Worm (Caenorhabditis elegans): Measurements from ENCODE around the gene Y54G2A.32.

Y54G2A.32 gene

DNA sequence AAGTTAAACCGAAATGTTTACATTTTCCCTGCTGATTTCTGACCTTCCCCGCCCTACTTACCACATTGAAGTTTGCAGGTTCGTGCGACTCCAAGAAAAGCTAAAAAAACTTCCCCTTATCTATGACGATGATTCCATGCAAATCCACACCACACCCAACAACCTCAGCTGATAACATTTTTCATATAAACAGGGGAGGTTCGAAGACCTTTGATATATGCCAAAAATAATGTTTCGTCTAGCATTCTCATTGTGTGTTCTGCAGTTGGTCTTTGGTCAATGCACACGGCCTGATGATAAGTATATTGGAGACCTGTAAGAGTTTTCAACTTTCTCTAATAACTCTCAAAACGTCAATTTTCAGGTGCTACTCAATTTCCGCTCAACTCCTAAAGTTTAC, 50.4 kb downstream of the Y54G2A.32 start:
- TF ChIP-seq ZK546.5 (tag; optimal IDR thresholded peaks at IDR 0.05) (no peak), mep-1 (tag; optimal IDR thresholded peaks at IDR 0.05) (no peak), dmd-6 (GFP tag; IDR thresholded peaks at IDR 0.05) (peak; percentile 67), F44E2.7 (GFP tag; IDR thresholded peaks at IDR 0.05) (no peak), pqm-1 (tag; optimal IDR thresholded peaks at IDR 0.05) (peak; percentile 27), ceh-28 (tag; optimal IDR thresholded peaks at IDR 0.05) (no peak), fkh-10 (GFP tag; optimal IDR thresholded peaks at IDR 0.05) (no peak), hlh-11 (tag; optimal IDR thresholded peaks at IDR 0.05) (peak; percentile 43), mdt-29 (GFP tag; IDR thresholded peaks at IDR 0.05) (no peak), nhr-111 (GFP tag; optimal IDR thresholded peaks at IDR 0.05) (no peak), unc-39 (tag; optimal IDR thresholded peaks at IDR 0.05) (no peak), nhr-28 (tag; optimal IDR thresholded peaks at IDR 0.05) (peak; percentile 27), daf-19 (GFP tag; conservative IDR thresholded peaks at IDR 0.05) (no peak), T20F7.1 (GFP tag; optimal IDR thresholded peaks at IDR 0.05) (no peak), mes-2 (tag; optimal IDR thresholded peaks at IDR 0.05; ENCODE audit: poor library complexity, severe bottlenecking) (no peak), dve-1 (tag; optimal IDR thresholded peaks at IDR 0.05; ENCODE audit: insufficient read depth) (peak; percentile 27), daf-16 (GFP tag; optimal IDR thresholded peaks at IDR 0.05) (no peak), daf-16 (tag; optimal IDR thresholded peaks at IDR 0.05) (peak; percentile 80), snpc-1.2 (GFP tag; IDR thresholded peaks at IDR 0.05) (no peak), Y75B8A.6 (GFP tag; IDR thresholded peaks at IDR 0.05) (no peak), vab-7 (GFP tag; IDR thresholded peaks at IDR 0.05) (no peak)
